Fruit fly (Drosophila melanogaster): ENCODE measurements around the gene CG3386.

CG3386 gene

dm6 chr3L:644111-644718 lies 38.1 kb downstream of the CG3386 start (continued):
- TF ChIP-seq Ada2b (GFP tag; IDR thresholded peaks at IDR 0.05) (peak; percentile 89), CG11696 (GFP tag; IDR thresholded peaks at IDR 0.05) (peak; percentile 71), Dip3 (GFP tag; optimal IDR thresholded peaks at IDR 0.05) (peak; percentile 76), kay (GFP tag; optimal IDR thresholded peaks at IDR 0.05) (peak; percentile 69), CG2199 (GFP tag; IDR thresholded peaks at IDR 0.05) (peak; percentile 85; the same call in 2 of the 3 replicates), CG7839 (tag; optimal IDR thresholded peaks at IDR 0.05) (peak; percentile 86), stc (GFP tag; IDR thresholded peaks at IDR 0.05) (peak; percentile 87), cwo (GFP tag; optimal IDR thresholded peaks at IDR 0.05) (peak; percentile 67), NfI (GFP tag; optimal IDR thresholded peaks at IDR 0.05) (peak; percentile 87), CG32532 (GFP tag; IDR thresholded peaks at IDR 0.05) (peak; percentile 73), CG17328 (GFP tag; IDR thresholded peaks at IDR 0.05) (peak; percentile 92), Elba2 (GFP tag; optimal IDR thresholded peaks at IDR 0.05) (no peak), ssp (GFP tag; IDR thresholded peaks at IDR 0.05) (peak; percentile 75), CG6854 (GFP tag; optimal IDR thresholded peaks at IDR 0.05) (peak; percentile 56), Taf1 (GFP tag; IDR thresholded peaks at IDR 0.05) (peak; percentile 50; the same call in 1 of the 2 replicates), E2f1 (GFP tag; IDR thresholded peaks at IDR 0.05) (peak; percentile 82), dysf (GFP tag; IDR thresholded peaks at IDR 0.05) (peak; percentile 86), exex (tag; optimal IDR thresholded peaks at IDR 0.05) (peak; percentile 14), abd-A (tag; optimal IDR thresholded peaks at IDR 0.05) (no peak), CG18476 (GFP tag; optimal IDR thresholded peaks at IDR 0.05) (peak; percentile 72), CG2202 (tag; optimal IDR thresholded peaks at IDR 0.05) (peak; percentile 78), CG8388 (GFP tag; optimal IDR thresholded peaks at IDR 0.05) (peak; percentile 85), ara (GFP tag; IDR thresholded peaks at IDR 0.05) (peak; percentile 91), CG9876 (GFP tag; optimal IDR thresholded peaks at IDR 0.05) (peak; percentile 89), CG1832 (GFP tag; optimal IDR thresholded peaks at IDR 0.05) (no peak), NFAT (GFP tag; IDR thresholded peaks at IDR 0.05) (no peak; the same call in 1 of the 2 replicates), Neu2 (GFP tag; optimal IDR thresholded peaks at IDR 0.05; ENCODE audit: borderline replicate concordance) (peak; percentile 43), Doc2 (GFP tag; IDR thresholded peaks at IDR 0.05) (no peak), Doc3 (GFP tag; IDR thresholded peaks at IDR 0.05; ENCODE audit: partially characterized antibody) (no peak), tin (GFP tag; optimal IDR thresholded peaks at IDR 0.05) (peak; percentile 93), CG11504 (tag; optimal IDR thresholded peaks at IDR 0.05) (peak; percentile 92), Ets97D (GFP tag; optimal IDR thresholded peaks at IDR 0.05) (peak; percentile 64), CG9215 (GFP tag; IDR thresholded peaks at IDR 0.05) (peak; percentile 60; the same call in 1 of the 2 replicates), CG8281 (tag; optimal IDR thresholded peaks at IDR 0.05) (peak; percentile 70), h (optimal IDR thresholded peaks at IDR 0.05) (no peak), CG34224 (GFP tag; IDR thresholded peaks at IDR 0.05; ENCODE audit: partially characterized antibody) (no peak), CG12219 (GFP tag; optimal IDR thresholded peaks at IDR 0.05) (peak; percentile 88), stwl (tag; optimal IDR thresholded peaks at IDR 0.05) (peak; percentile 11), ase (GFP tag; IDR thresholded peaks at IDR 0.05) (peak; percentile 85), crc (GFP tag; optimal IDR thresholded peaks at IDR 0.05) (peak; percentile 72), Hr51 (GFP tag; optimal IDR thresholded peaks at IDR 0.05) (peak; percentile 47 to 89), sens-2 (GFP tag; IDR thresholded peaks at IDR 0.05) (peak; percentile 85), CG6689 (GFP tag; IDR thresholded peaks at IDR 0.05) (peak; percentile 90), CG18262 (tag; optimal IDR thresholded peaks at IDR 0.05) (peak; percentile 87), Abd-B (GFP tag; optimal IDR thresholded peaks at IDR 0.05) (peak; percentile 79), CG4360 (GFP tag; IDR thresholded peaks at IDR 0.05) (peak; percentile 73), CG3163 (GFP tag; optimal IDR thresholded peaks at IDR 0.05) (peak; percentile 77), CG6654 (GFP tag; optimal IDR thresholded peaks at IDR 0.05) (peak; percentile 65), otp (GFP tag; IDR thresholded peaks at IDR 0.05) (peak; percentile 90), CG4707 (GFP tag; optimal IDR thresholded peaks at IDR 0.05) (peak; percentile 83)
